Fruit fly (Drosophila melanogaster) whole organism, embryonic: ENCODE measurements around the gene CG32102.

Source experiments
- CG10543 ChIP-seq: fragments of 200-800 bp; sonication (Bioruptor generic); optimal IDR thresholded peaks from 3 replicates; lab custom pipeline; 2017; ENCODE audit warnings: missing biosample characterization, mild to moderate bottlenecking, missing genetic modification characterization, moderate library complexity
- CG12155 ChIP-seq: fragments of 200-800 bp; sonication (Bioruptor generic); optimal IDR thresholded peaks from 3 replicates; lab custom pipeline; 2016; ENCODE audit warnings: missing biosample characterization, missing genetic modification characterization
- CG15479 ChIP-seq: fragments of 200-800 bp; sonication (Bioruptor generic); optimal IDR thresholded peaks from 3 replicates; lab custom pipeline; 2019; ENCODE audit warnings: missing biosample characterization, mild to moderate bottlenecking, missing genetic modification characterization, moderate library complexity
- CG1647 ChIP-seq: fragments of 200-800 bp; sonication (Bioruptor generic); optimal IDR thresholded peaks from 3 replicates; lab custom pipeline; 2016; ENCODE audit warnings: missing biosample characterization, missing genetic modification characterization
- CG16813 ChIP-seq: fragments of 200-800 bp; sonication (Bioruptor generic); IDR thresholded peaks from 3 replicates; pipeline ENCODE4 v1.3.6; 2022; ENCODE audit warnings: missing biosample characterization, missing genetic modification characterization; ENCODE audit not compliant: partially characterized antibody
- CG31388 ChIP-seq: fragments of 200-800 bp; sonication (Bioruptor generic); optimal IDR thresholded peaks from 2 replicates; lab custom pipeline; 2016; ENCODE audit warnings: missing biosample characterization, missing genetic modification characterization
- CG34376 ChIP-seq: fragments of 200-800 bp; sonication (Bioruptor generic); optimal IDR thresholded peaks from 2 replicates; lab custom pipeline; 2018; ENCODE audit warnings: missing biosample characterization, mild to moderate bottlenecking, missing genetic modification characterization
- CG3995 ChIP-seq: fragments of 200-800 bp; sonication (Bioruptor generic); optimal IDR thresholded peaks from 3 replicates; lab custom pipeline; 2016; ENCODE audit warnings: missing biosample characterization, missing genetic modification characterization
- CG6175 ChIP-seq: fragments of 200-800 bp; sonication (Bioruptor generic); IDR thresholded peaks from 3 replicates; pipeline ENCODE4 v1.3.6; 2022; ENCODE audit warnings: missing biosample characterization, missing genetic modification characterization
- CG7372 ChIP-seq: fragments of 200-800 bp; sonication (Bioruptor generic); IDR thresholded peaks from 2 replicates; pipeline ENCODE4 v1.3.6; 2022; ENCODE audit warnings: missing biosample characterization, missing genetic modification characterization
- CG8359 ChIP-seq: fragments of 200-800 bp; sonication (Bioruptor generic); optimal IDR thresholded peaks from 2 replicates; lab custom pipeline; 2017; ENCODE audit warnings: missing biosample characterization, mild to moderate bottlenecking, missing genetic modification characterization, borderline replicate concordance
- D ChIP-seq, 2 experiments: fragments of 200-800 bp in 1 of 2; fragments of >200 bp in 1 of 2; sonication (Bioruptor generic) in 1 of 2; optimal IDR thresholded peaks; 2 replicates in 1 of 2; 3 replicates in 1 of 2; lab custom pipeline; 2017; ENCODE audit warnings: mild to moderate bottlenecking in 1 of 2, missing biosample characterization in 1 of 2, missing genetic modification characterization in 1 of 2, missing genetic modification reagents in 1 of 2
- GATAe ChIP-seq: fragments of 200-800 bp; sonication (Bioruptor generic); conservative IDR thresholded peaks from 2 replicates; pipeline ENCODE4 v1.3.6; 2022; ENCODE audit warnings: missing biosample characterization, missing genetic modification characterization
- HLHmδ ChIP-seq: fragments of 200-800 bp; sonication (Bioruptor generic); optimal IDR thresholded peaks from 2 replicates; lab custom pipeline; 2018; ENCODE audit warnings: missing biosample characterization, mild to moderate bottlenecking, missing genetic modification characterization, moderate library complexity
- Hey ChIP-seq: fragments of 200-800 bp; sonication (Bioruptor generic); optimal IDR thresholded peaks from 3 replicates; lab custom pipeline; 2018; ENCODE audit warnings: missing biosample characterization, mild to moderate bottlenecking, missing genetic modification characterization
- HmgZ ChIP-seq: fragments of 200-800 bp; sonication (Bioruptor generic); optimal IDR thresholded peaks from 2 replicates; lab custom pipeline; 2018; ENCODE audit warnings: missing biosample characterization, mild to moderate bottlenecking, missing genetic modification characterization
- Lim3 ChIP-seq: fragments of 200-800 bp; sonication (Bioruptor generic); IDR thresholded peaks from 2 replicates; pipeline ENCODE4 v1.3.6; 2022; ENCODE audit warnings: missing biosample characterization, missing genetic modification characterization
- MESR4 ChIP-seq: fragments of 200-800 bp; sonication (Bioruptor generic); optimal IDR thresholded peaks from 2 replicates; lab custom pipeline; 2018; ENCODE audit warnings: missing biosample characterization, mild to moderate bottlenecking, missing genetic modification characterization, moderate library complexity
- Med ChIP-seq: fragments of 200-800 bp; sonication (Bioruptor generic); peaks from one replicate; lab custom pipeline; 2016; ENCODE audit warnings: missing biosample characterization, missing genetic modification characterization, mild to moderate bottlenecking, inconsistent platforms, moderate library complexity
- Opbp ChIP-seq: fragments of 200-800 bp; sonication (Bioruptor generic); IDR thresholded peaks from 3 replicates; pipeline ENCODE4 v1.3.6; 2022; ENCODE audit warnings: missing biosample characterization, missing genetic modification characterization; ENCODE audit not compliant: partially characterized antibody
- Rfx ChIP-seq: fragments of 200-800 bp; sonication (Bioruptor generic); IDR thresholded peaks from 2 replicates; pipeline ENCODE4 v1.3.6; 2022; ENCODE audit warnings: missing biosample characterization, missing genetic modification characterization
- Xbp1 ChIP-seq: fragments of 200-800 bp; sonication (Bioruptor generic); optimal IDR thresholded peaks from 3 replicates; lab custom pipeline; 2016; ENCODE audit warnings: missing biosample characterization, mild to moderate bottlenecking, missing genetic modification characterization
- ac ChIP-seq: fragments of 200-800 bp; sonication (Bioruptor generic); optimal IDR thresholded peaks from 3 replicates; lab custom pipeline; 2017; ENCODE audit warnings: missing biosample characterization, mild to moderate bottlenecking, missing genetic modification characterization
- amos ChIP-seq: fragments of 200-800 bp; sonication (Bioruptor generic); IDR thresholded peaks from 2 replicates; pipeline ENCODE4 v1.3.6; 2022; ENCODE audit warnings: missing biosample characterization, missing genetic modification characterization; ENCODE audit not compliant: partially characterized antibody
- cad ChIP-seq: fragments of >200 bp; optimal IDR thresholded peaks from 2 replicates; lab custom pipeline; 2017; ENCODE audit warnings: missing biosample characterization, missing genetic modification characterization
- ci ChIP-seq: fragments of 200-800 bp; sonication (Bioruptor generic); IDR thresholded peaks from 3 replicates; pipeline ENCODE4 v1.3.6; 2022; ENCODE audit warnings: missing biosample characterization, missing genetic modification characterization
- crol ChIP-seq: fragments of 200-800 bp; sonication (Bioruptor generic); IDR thresholded peaks from 2 replicates; pipeline ENCODE4 v1.3.6; 2022; ENCODE audit warnings: missing biosample characterization, missing genetic modification characterization
- dimm ChIP-seq: fragments of 200-800 bp; sonication (Bioruptor generic); IDR thresholded peaks from 2 replicates; pipeline ENCODE4 v1.3.6; 2022; ENCODE audit warnings: missing biosample characterization, missing genetic modification characterization
- ewg ChIP-seq: fragments of 200-800 bp; sonication (Bioruptor generic); optimal IDR thresholded peaks from 3 replicates; lab custom pipeline; 2017; ENCODE audit warnings: mild to moderate bottlenecking, missing biosample characterization, missing genetic modification reagents, missing genetic modification characterization
- exex ChIP-seq: fragments of 200-800 bp; sonication (Bioruptor generic); optimal IDR thresholded peaks from 4 replicates; lab custom pipeline; 2018; ENCODE audit warnings: missing biosample characterization, mild to moderate bottlenecking, missing genetic modification characterization, moderate library complexity
- grn ChIP-seq: fragments of 200-800 bp; sonication (Bioruptor generic); optimal IDR thresholded peaks from 3 replicates; lab custom pipeline; 2017; ENCODE audit warnings: missing biosample characterization, missing genetic modification characterization
- her ChIP-seq: fragments of 200-800 bp; sonication (Bioruptor generic); optimal IDR thresholded peaks from 2 replicates; lab custom pipeline; 2016; ENCODE audit warnings: missing biosample characterization, missing genetic modification characterization
- hkb ChIP-seq, 2 experiments: fragments of 200-800 bp in 1 of 2; fragments of >200 bp in 1 of 2; sonication (Bioruptor generic) in 1 of 2; IDR thresholded peaks in 1 of 2; optimal IDR thresholded peaks in 1 of 2; 2 replicates each; pipeline versions ENCODE4 v1.3.6 to Lab custom; 2017 to 2022; ENCODE audit warnings: missing biosample characterization in 1 of 2, missing genetic modification characterization in 1 of 2
- lmd ChIP-seq: fragments of 200-800 bp; sonication (Bioruptor generic); IDR thresholded peaks from 2 replicates; pipeline ENCODE4 v1.3.6; 2022; ENCODE audit warnings: missing biosample characterization, missing genetic modification characterization
- maf-S ChIP-seq: fragments of 200-800 bp; sonication (Bioruptor generic); optimal IDR thresholded peaks from 2 replicates; lab custom pipeline; 2016; ENCODE audit warnings: missing biosample characterization, missing genetic modification characterization
- mirr ChIP-seq: fragments of 200-800 bp; sonication (Bioruptor generic); optimal IDR thresholded peaks from 3 replicates; lab custom pipeline; 2018; ENCODE audit warnings: missing biosample characterization, mild to moderate bottlenecking, missing genetic modification characterization
- nerfin-1 ChIP-seq: fragments of 200-800 bp; sonication (Bioruptor generic); optimal IDR thresholded peaks from 3 replicates; lab custom pipeline; 2019; ENCODE audit warnings: missing biosample characterization, mild to moderate bottlenecking, missing genetic modification characterization, moderate library complexity
- row ChIP-seq: fragments of 200-800 bp; sonication (Bioruptor generic); IDR thresholded peaks from 3 replicates; pipeline ENCODE4 v1.3.6; 2022; ENCODE audit warnings: missing biosample characterization, missing genetic modification characterization
- sens ChIP-seq: fragments of 200-800 bp; sonication (Bioruptor generic); peaks from one replicate; lab custom pipeline; 2016; ENCODE audit warnings: missing biosample characterization, missing genetic modification characterization
- sna ChIP-seq: fragments of 200-800 bp; sonication (Bioruptor generic); IDR thresholded peaks from 2 replicates; pipeline ENCODE4 v1.3.6; 2022; ENCODE audit warnings: missing biosample characterization, missing genetic modification characterization; ENCODE audit not compliant: partially characterized antibody
- stc ChIP-seq: fragments of 200-800 bp; sonication (Bioruptor generic); IDR thresholded peaks from 2 replicates; pipeline ENCODE4 v1.3.6; 2022; ENCODE audit warnings: missing biosample characterization, missing genetic modification characterization
- sug ChIP-seq: fragments of 200-800 bp; optimal IDR thresholded peaks from 2 replicates; lab custom pipeline; 2019; ENCODE audit warnings: missing biosample characterization, mild to moderate bottlenecking, missing genetic modification characterization, moderate library complexity
- tin ChIP-seq: fragments of 200-800 bp; sonication (Bioruptor generic); optimal IDR thresholded peaks from 3 replicates; lab custom pipeline; 2016; ENCODE audit warnings: missing biosample characterization, missing genetic modification characterization
- trem ChIP-seq: fragments of 200-800 bp; optimal IDR thresholded peaks from 3 replicates; lab custom pipeline; 2019; ENCODE audit warnings: missing biosample characterization, mild to moderate bottlenecking, missing genetic modification characterization, moderate library complexity
- tx ChIP-seq: fragments of 200-800 bp; sonication (Bioruptor generic); optimal IDR thresholded peaks from 2 replicates; lab custom pipeline; 2016; ENCODE audit warnings: missing biosample characterization, missing genetic modification characterization
- vnd ChIP-seq: fragments of 200-800 bp; sonication (Bioruptor generic); IDR thresholded peaks from 3 replicates; pipeline ENCODE4 v1.3.6; 2022; ENCODE audit warnings: missing biosample characterization, missing genetic modification characterization; ENCODE audit not compliant: partially characterized antibody
- z ChIP-seq: fragments of 200-800 bp; sonication (Bioruptor generic); IDR thresholded peaks from 3 replicates; pipeline ENCODE4 v1.3.6; 2022; ENCODE audit warnings: missing biosample characterization, missing genetic modification characterization

Gene CG32102

dm6 chr3L:12507571-12507970 lies 38.0 kb upstream of the CG32102 start, which contains the start of gene CG10654 (continued):
- TF ChIP-seq MESR4 (GFP tag; lab: Kevin White, UChicago) = peak; percentile 7
- TF ChIP-seq Xbp1 = no peak

DNA sequence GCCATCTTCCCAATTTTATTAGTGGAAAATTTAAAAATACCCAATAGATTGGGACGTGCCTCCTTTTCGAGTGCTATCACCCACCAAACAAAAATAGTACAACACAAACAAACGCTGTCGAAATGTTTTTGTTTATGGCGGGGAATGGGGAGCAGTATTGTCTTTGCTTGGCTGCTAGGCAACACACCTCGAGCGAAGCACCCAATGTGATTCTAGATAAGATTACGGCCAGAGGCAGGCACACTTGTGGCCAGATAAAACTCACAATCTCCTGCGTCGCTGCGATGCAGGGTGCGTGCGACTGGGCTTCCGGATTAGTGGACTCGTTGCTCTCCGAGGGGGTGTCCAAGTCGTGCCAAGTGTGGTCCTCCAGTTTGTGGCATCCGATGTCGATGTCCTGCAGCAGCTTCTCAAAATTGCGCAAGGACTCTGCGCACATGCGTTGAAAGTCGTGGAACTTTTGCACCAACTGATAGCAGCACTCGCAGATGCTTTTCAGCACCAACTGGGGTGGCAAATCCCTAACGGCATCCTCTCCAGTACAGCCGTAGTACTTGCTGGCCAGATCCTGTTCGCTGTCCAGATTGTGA lies 37.5 kb upstream of the CG32102 start:
- TF ChIP-seq Med (GFP tag; lab: Kevin White, UChicago) (peak; percentile 31), stc (GFP tag; lab: Robert Waterston, UW) (no peak), GATAe (GFP tag; lab: Robert Waterston, UW) (peak; percentile 72), CG10543 (GFP tag; lab: Kevin White, UChicago) (peak; percentile 16), ci (GFP tag; lab: Robert Waterston, UW) (peak; percentile 55; the same call in 2 of the 3 replicates), exex (peak; percentile 26), CG8359 (GFP tag; lab: Kevin White, UChicago) (no peak), cad (GFP tag; lab: Kevin White, UChicago) (no peak), row (GFP tag; lab: Robert Waterston, UW) (peak; percentile 30; the same call in 1 of the 3 replicates), CG6175 (GFP tag; lab: Robert Waterston, UW) (peak; percentile 76; the same call in 2 of the 3 replicates), grn (GFP tag; lab: Kevin White, UChicago) (peak; percentile 95), Hey (tag; lab: Kevin White, UChicago) (peak; percentile 69), maf-S (GFP tag; lab: Kevin White, UChicago) (no peak), z (peak; percentile 42; the same call in 2 of the 3 replicates), CG3995 (peak; percentile 52), her (GFP tag; lab: Kevin White, UChicago) (peak; percentile 62), HLHmδ (GFP tag; lab: Kevin White, UChicago) (peak; percentile 14), HmgZ (peak; percentile 33), hkb (optimal IDR thresholded peaks at IDR 0.05; lab: Kevin White, UChicago) (no peak), hkb (GFP tag; IDR thresholded peaks at IDR 0.05; lab: Robert Waterston, UW) (0 out of 2 replicates have a peak, but pooled peaks have one; percentile 23), mirr (GFP tag; lab: Kevin White, UChicago) (peak; percentile 9), ewg (peak; percentile 71), Rfx (GFP tag; lab: Robert Waterston, UW) (peak; percentile 46; the same call in 1 of the 2 replicates), Opbp (no peak), crol (peak; percentile 11; the same call in 1 of the 2 replicates), CG16813 (GFP tag; lab: Robert Waterston, UW) (0 out of 3 replicates have a peak, but pooled peaks have one; percentile 21), sens (GFP tag; lab: Kevin White, UChicago) (peak; percentile 68), vnd (GFP tag; lab: Robert Waterston, UW) (0 out of 3 replicates have a peak, but pooled peaks have one; percentile 16), sug (peak; percentile 68), CG31388 (no peak), nerfin-1 (tag; lab: Kevin White, UChicago) (no peak), CG12155 (GFP tag; lab: Kevin White, UChicago) (no peak)

DNA sequence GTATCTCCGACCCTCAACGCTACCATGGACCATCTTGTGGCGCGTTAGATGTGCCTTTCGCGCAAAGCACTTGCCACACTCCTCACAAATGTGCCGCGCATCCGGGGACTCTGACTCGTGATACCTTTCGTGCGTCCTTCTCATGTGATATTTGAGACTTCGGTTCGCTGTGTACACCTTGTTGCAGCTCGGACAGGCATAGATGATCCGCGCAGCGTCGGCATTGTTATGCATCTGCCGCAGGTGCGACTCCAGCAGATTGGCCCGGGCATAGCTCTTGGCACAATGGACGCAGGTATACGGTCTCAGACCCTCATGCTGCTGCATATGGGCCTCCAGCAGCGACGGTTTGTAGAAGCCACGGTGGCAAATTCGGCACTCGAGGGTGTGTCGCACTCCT lies 36.4 kb upstream of the CG32102 start:
- TF ChIP-seq Lim3 (GFP tag; lab: Robert Waterston, UW) = no peak
- no peak for TF ChIP-seq amos (GFP tag; lab: Robert Waterston, UW)
- TF ChIP-seq Opbp = 0 out of 3 replicates have a peak, but pooled peaks have one; percentile 9
- TF ChIP-seq lmd (GFP tag; lab: Robert Waterston, UW) = 0 out of 2 replicates have a peak, but pooled peaks have one; percentile 14
- no peak for TF ChIP-seq tin (GFP tag; lab: Kevin White, UChicago)
- TF ChIP-seq tx = no peak
- peak; percentile 60 for TF ChIP-seq D (optimal IDR thresholded peaks at IDR 0.05; lab: Kevin White, UChicago)
- TF ChIP-seq D (GFP tag; optimal IDR thresholded peaks at IDR 0.05; lab: Kevin White, UChicago) = no peak
- TF ChIP-seq dimm (GFP tag; lab: Robert Waterston, UW) = no peak
- TF ChIP-seq trem (tag; lab: Kevin White, UChicago) = no peak
- TF ChIP-seq CG15479 (GFP tag; lab: Kevin White, UChicago) = peak; percentile 35
- no peak for TF ChIP-seq sna
- TF ChIP-seq CG1647 (GFP tag; lab: Kevin White, UChicago) = no peak
- TF ChIP-seq ac (GFP tag; lab: Kevin White, UChicago) = peak; percentile 82
- TF ChIP-seq Med (GFP tag; lab: Kevin White, UChicago) = peak; percentile 39
- no peak for TF ChIP-seq CG34376 (GFP tag; lab: Kevin White, UChicago)
- TF ChIP-seq CG7372 = no peak
- 0 out of 3 replicates have a peak, but pooled peaks have one; percentile 10 for TF ChIP-seq CG16813 (GFP tag; lab: Robert Waterston, UW)
